Worm (Caenorhabditis elegans): ENCODE measurements around the gene ech-1.1.

ce11 chrV:15349044-15349443 is 12.3 kb downstream of the ech-1.1 start, which contains the start of gene clec-230:
- no peak for TF ChIP-seq elt-1 (tag; optimal IDR thresholded peaks at IDR 0.05)
- TF ChIP-seq unc-62 (GFP tag; optimal IDR thresholded peaks at IDR 0.05): no peak
- TF ChIP-seq ceh-16 (tag; optimal IDR thresholded peaks at IDR 0.05): no peak
- no peak for TF ChIP-seq snpc-4 (tag; optimal IDR thresholded peaks at IDR 0.05)
- no peak for TF ChIP-seq unc-39 (tag; optimal IDR thresholded peaks at IDR 0.05)

All from whole organism, L3 larva.